Fruit fly (Drosophila melanogaster): ENCODE data around the gene grp.

Gene grp

dm6 chr2L:16656692-16657109, 23.2 kb upstream of the grp start (continued):
- peak; percentile 78 for TF ChIP-seq CG42726 (GFP tag; IDR thresholded peaks at IDR 0.05; ENCODE audit: partially characterized antibody)
- no peak for TF ChIP-seq insv (GFP tag; optimal IDR thresholded peaks at IDR 0.05)
- no peak for TF ChIP-seq pita (GFP tag; optimal IDR thresholded peaks at IDR 0.05)
- no peak for TF ChIP-seq Opbp (GFP tag; IDR thresholded peaks at IDR 0.05; ENCODE audit: partially characterized antibody)
- no peak for TF ChIP-seq Dll (GFP tag; IDR thresholded peaks at IDR 0.05; ENCODE audit: partially characterized antibody)
- TF ChIP-seq aop (GFP tag; IDR thresholded peaks at IDR 0.05), result no peak
- peak; percentile 82 for TF ChIP-seq stwl (tag; optimal IDR thresholded peaks at IDR 0.05)
- TF ChIP-seq CG7928 (GFP tag; optimal IDR thresholded peaks at IDR 0.05), result peak; percentile 30
- no peak for TF ChIP-seq mirr (GFP tag; optimal IDR thresholded peaks at IDR 0.05)
- TF ChIP-seq Atf-2 (GFP tag; optimal IDR thresholded peaks at IDR 0.05), result no peak
- TF ChIP-seq Gsc (GFP tag; IDR thresholded peaks at IDR 0.05), result peak; percentile 25; the same call in 1 of the 2 replicates
- TF ChIP-seq CG5180 (GFP tag; optimal IDR thresholded peaks at IDR 0.05), result no peak
- peak; percentile 54; the same call in 1 of the 2 replicates for TF ChIP-seq Rx (GFP tag; IDR thresholded peaks at IDR 0.05)
- TF ChIP-seq Bgb (GFP tag; IDR thresholded peaks at IDR 0.05; ENCODE audit: partially characterized antibody), result no peak
- peak; percentile 99 for TF ChIP-seq CG18011 (GFP tag; optimal IDR thresholded peaks at IDR 0.05)
- TF ChIP-seq so (GFP tag; IDR thresholded peaks at IDR 0.05), result 0 out of 3 replicates have a peak, but pooled peaks have one; percentile 14
- TF ChIP-seq Neu2 (GFP tag; optimal IDR thresholded peaks at IDR 0.05; ENCODE audit: borderline replicate concordance), result no peak
- peak; percentile 73 for TF ChIP-seq CG32772 (GFP tag; IDR thresholded peaks at IDR 0.05)
- peak; percentile 69 for TF ChIP-seq CG18262 (tag; optimal IDR thresholded peaks at IDR 0.05)
- TF ChIP-seq kah (GFP tag; optimal IDR thresholded peaks at IDR 0.05), result no peak
- peak; percentile 60 for TF ChIP-seq Awh (GFP tag; IDR thresholded peaks at IDR 0.05)
- peak; percentile 62 for TF ChIP-seq bcd (GFP tag; optimal IDR thresholded peaks at IDR 0.05)
- TF ChIP-seq Dip2 (GFP tag; IDR thresholded peaks at IDR 0.05), result no peak
- no peak for TF ChIP-seq CG2678 (tag; optimal IDR thresholded peaks at IDR 0.05)
- TF ChIP-seq CG3281 (GFP tag; optimal IDR thresholded peaks at IDR 0.05), result no peak
- TF ChIP-seq CG8765 (GFP tag; IDR thresholded peaks at IDR 0.05), result no peak; the same call in 1 of the 2 replicates
- peak; percentile 56; the same call in 1 of the 2 replicates for TF ChIP-seq ham (GFP tag; IDR thresholded peaks at IDR 0.05)
- peak; percentile 51 for TF ChIP-seq CG10209 (GFP tag; optimal IDR thresholded peaks at IDR 0.05)
- TF ChIP-seq Bteb2 (GFP tag; optimal IDR thresholded peaks at IDR 0.05), result peak; percentile 27
- no peak for TF ChIP-seq lov (optimal IDR thresholded peaks at IDR 0.05)
- TF ChIP-seq lov (GFP tag; IDR thresholded peaks at IDR 0.05), result no peak
- TF ChIP-seq D19B (GFP tag; optimal IDR thresholded peaks at IDR 0.05), result peak; percentile 21
- peak; percentile 62 for TF ChIP-seq Hmr (GFP tag; optimal IDR thresholded peaks at IDR 0.05)
- TF ChIP-seq CG15696 (tag; optimal IDR thresholded peaks at IDR 0.05), result peak; percentile 55
- TF ChIP-seq nmo (GFP tag; optimal IDR thresholded peaks at IDR 0.05), result peak; percentile 86
- peak; percentile 37 for TF ChIP-seq CG2202 (tag; optimal IDR thresholded peaks at IDR 0.05)
- TF ChIP-seq psq (GFP tag; optimal IDR thresholded peaks at IDR 0.05), result peak; percentile 19
- no peak for TF ChIP-seq grn (GFP tag; optimal IDR thresholded peaks at IDR 0.05)
- TF ChIP-seq Nf-YB (GFP tag; optimal IDR thresholded peaks at IDR 0.05), result no peak
- TF ChIP-seq CG10959 (GFP tag; IDR thresholded peaks at IDR 0.05), result no peak
- TF ChIP-seq CG9727 (GFP tag; optimal IDR thresholded peaks at IDR 0.05), result peak; percentile 69
- peak; percentile 47; the same call in 1 of the 2 replicates for TF ChIP-seq CG17612 (GFP tag; IDR thresholded peaks at IDR 0.05)
- TF ChIP-seq gsb-n (tag; optimal IDR thresholded peaks at IDR 0.05), result peak; percentile 60
- TF ChIP-seq CG3995 (GFP tag; optimal IDR thresholded peaks at IDR 0.05), result peak; percentile 46
- no peak for TF ChIP-seq CG4282 (GFP tag; optimal IDR thresholded peaks at IDR 0.05)
- no peak for TF ChIP-seq CG34376 (GFP tag; optimal IDR thresholded peaks at IDR 0.05)
- peak; percentile 36 for TF ChIP-seq CG9437 (GFP tag; optimal IDR thresholded peaks at IDR 0.05)
- peak; percentile 61 for TF ChIP-seq dmrt11E (tag; optimal IDR thresholded peaks at IDR 0.05)
- peak; percentile 70 for TF ChIP-seq CG10366 (GFP tag; IDR thresholded peaks at IDR 0.05)
- no peak for TF ChIP-seq Hr78 (GFP tag; optimal IDR thresholded peaks at IDR 0.05)
